Fruit fly (Drosophila melanogaster): ENCODE data around the gene Cdc5.

Gene Cdc5

dm6 chr3L:361201-361600, at the start of gene Cdc5, which contains the start of gene CG1233:
TSS of gene Cdc5 (minus strand) at chr3L:361383.
TSS of gene CG1233 (plus strand) at chr3L:361472.
- TF ChIP-seq lz (GFP tag; optimal IDR thresholded peaks at IDR 0.05) (peak; percentile 41), CG15336 (GFP tag; IDR thresholded peaks at IDR 0.05) (peak; percentile 33; the same call in 1 of the 2 replicates), CG11762 (GFP tag; optimal IDR thresholded peaks at IDR 0.05; ENCODE audit: insufficient read depth) (no peak), CG31627 (GFP tag; optimal IDR thresholded peaks at IDR 0.05) (peak; percentile 26)

DNA sequence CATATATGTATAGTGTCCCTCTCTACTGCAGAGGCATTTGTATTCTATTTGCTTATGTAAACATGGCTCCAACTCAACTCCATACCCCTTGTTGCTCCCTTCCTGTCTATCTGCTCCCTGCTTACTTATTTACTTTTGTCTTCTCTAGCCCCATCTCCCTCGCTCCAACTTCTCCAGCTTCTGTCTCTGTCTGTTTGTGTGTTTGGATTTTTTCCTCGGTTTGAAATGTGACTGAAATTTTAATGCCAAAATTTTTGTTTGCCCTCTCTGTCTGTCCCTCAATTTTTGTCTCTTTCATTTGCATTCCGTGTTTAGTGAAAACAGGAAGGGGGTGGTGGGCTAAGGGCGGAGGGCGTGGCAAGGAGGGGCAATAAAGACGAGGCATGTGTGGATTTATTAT, 48.6 kb upstream of the Cdc5 start:
- TF ChIP-seq cyc (GFP tag; optimal IDR thresholded peaks at IDR 0.05), result no peak
- TF ChIP-seq Sox15 (GFP tag; optimal IDR thresholded peaks at IDR 0.05), result no peak
- TF ChIP-seq fkh (GFP tag; optimal IDR thresholded peaks at IDR 0.05), result peak; percentile 75
- TF ChIP-seq dac (GFP tag; optimal IDR thresholded peaks at IDR 0.05), result no peak

- TF ChIP-seq CG6792 (GFP tag; optimal IDR thresholded peaks at IDR 0.05) (no peak), CG11294 (GFP tag; IDR thresholded peaks at IDR 0.05) (no peak)
Measured at dm6 chr3L:400252-400651, 39.1 kb upstream of the Cdc5 start.

- TF ChIP-seq CG7368 (GFP tag; optimal IDR thresholded peaks at IDR 0.05) (no peak), fd59A (GFP tag; optimal IDR thresholded peaks at IDR 0.05) (no peak), CG8119 (GFP tag; IDR thresholded peaks at IDR 0.05) (no peak), CG6163 (GFP tag; IDR thresholded peaks at IDR 0.05) (no peak), CG16779 (tag; optimal IDR thresholded peaks at IDR 0.05) (no peak), CG3032 (tag; optimal IDR thresholded peaks at IDR 0.05) (no peak), esn (GFP tag; optimal IDR thresholded peaks at IDR 0.05) (no peak), CG4318 (GFP tag; optimal IDR thresholded peaks at IDR 0.05) (no peak), acj6 (GFP tag; optimal IDR thresholded peaks at IDR 0.05) (no peak), Sox15 (GFP tag; optimal IDR thresholded peaks at IDR 0.05) (no peak), CG1621 (tag; optimal IDR thresholded peaks at IDR 0.05) (no peak), net (GFP tag; optimal IDR thresholded peaks at IDR 0.05) (no peak), ss (GFP tag; optimal IDR thresholded peaks at IDR 0.05) (no peak), CG11762 (GFP tag; optimal IDR thresholded peaks at IDR 0.05; ENCODE audit: insufficient read depth) (no peak), Eip78C (GFP tag) (no peak), Gug (GFP tag; IDR thresholded peaks at IDR 0.05) (no peak), vri (GFP tag; optimal IDR thresholded peaks at IDR 0.05) (no peak), Eip75B (GFP tag; optimal IDR thresholded peaks at IDR 0.05) (no peak), CG9139 (GFP tag; optimal IDR thresholded peaks at IDR 0.05) (no peak)
Measured at dm6 chr3L:395192-395591, 34.0 kb upstream of the Cdc5 start.

- TF ChIP-seq Smox (GFP tag; optimal IDR thresholded peaks at IDR 0.05) (no peak), spab (GFP tag; optimal IDR thresholded peaks at IDR 0.05) (no peak), Sox102F (GFP tag; optimal IDR thresholded peaks at IDR 0.05) (peak; percentile 9), Eip78C (GFP tag) (peak; percentile 18)
Measured at dm6 chr3L:392622-393159, 31.5 kb upstream of the Cdc5 start, which contains the start of gene trh. TSS of gene trh (minus strand) at chr3L:392633.

DNA sequence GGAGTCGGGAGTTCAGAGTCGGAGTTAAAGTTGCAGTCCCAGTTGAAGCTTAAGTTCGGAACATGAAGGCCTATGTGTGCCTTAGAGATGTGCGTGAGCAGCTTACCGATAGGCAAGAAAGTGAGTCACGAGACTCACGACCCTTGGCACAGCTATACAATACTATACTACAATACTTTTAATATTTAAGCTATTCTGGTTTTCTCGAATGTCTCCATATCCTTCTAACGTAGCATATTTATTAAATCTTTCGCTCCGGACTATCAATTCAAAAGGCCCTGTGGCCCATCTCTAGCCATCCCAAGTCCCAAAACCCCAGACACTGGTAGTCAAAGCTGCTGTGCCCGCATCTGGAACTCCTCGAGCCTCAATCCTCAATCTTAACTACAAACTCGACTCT, 29.0 kb upstream of the Cdc5 start:
- TF ChIP-seq achi (GFP tag; optimal IDR thresholded peaks at IDR 0.05) (no peak), Hr38 (GFP tag; optimal IDR thresholded peaks at IDR 0.05) (no peak), esn (GFP tag; optimal IDR thresholded peaks at IDR 0.05) (peak; percentile 2), eg (GFP tag; IDR thresholded peaks at IDR 0.05) (no peak), CG15336 (GFP tag; IDR thresholded peaks at IDR 0.05) (no peak), CG10669 (GFP tag; optimal IDR thresholded peaks at IDR 0.05) (no peak), Eip78C (GFP tag) (peak; percentile 64), CG7368 (GFP tag; optimal IDR thresholded peaks at IDR 0.05) (no peak), fkh (GFP tag; optimal IDR thresholded peaks at IDR 0.05) (no peak), Lpt (GFP tag; optimal IDR thresholded peaks at IDR 0.05) (no peak), Smox (GFP tag; optimal IDR thresholded peaks at IDR 0.05) (no peak), CG6854 (GFP tag; optimal IDR thresholded peaks at IDR 0.05) (no peak), OdsH (GFP tag; optimal IDR thresholded peaks at IDR 0.05) (no peak), CG34406 (GFP tag; optimal IDR thresholded peaks at IDR 0.05) (no peak), CG4318 (GFP tag; optimal IDR thresholded peaks at IDR 0.05) (no peak), CG32006 (GFP tag; optimal IDR thresholded peaks at IDR 0.05) (no peak), pdm3 (GFP tag; optimal IDR thresholded peaks at IDR 0.05) (no peak), CG11902 (GFP tag; optimal IDR thresholded peaks at IDR 0.05) (no peak), acj6 (GFP tag; optimal IDR thresholded peaks at IDR 0.05) (no peak), CG3032 (tag; optimal IDR thresholded peaks at IDR 0.05) (peak; percentile 22), spab (GFP tag; optimal IDR thresholded peaks at IDR 0.05) (no peak), lz (GFP tag; optimal IDR thresholded peaks at IDR 0.05) (no peak), CG1621 (tag; optimal IDR thresholded peaks at IDR 0.05) (no peak)
